Worm (Caenorhabditis elegans) whole organism, L2 larva: ENCODE data around the gene clec-74.

Experiments
- C34F6.9 ChIP-seq: fragments of 150-350 bp; optimal IDR thresholded peaks from 2 replicates; lab custom pipeline; 2014; ENCODE audit warnings: missing biosample characterization, missing genetic modification characterization
- F13H6.1 ChIP-seq: sonication (generic microtip); optimal IDR thresholded peaks from 2 replicates; lab custom pipeline; 2016; ENCODE audit warnings: missing genetic modification characterization, missing compliant biosample characterization
- ZK546.5 ChIP-seq: sonication (generic microtip); optimal IDR thresholded peaks from 2 replicates; lab custom pipeline; 2017; ENCODE audit warnings: missing biosample characterization, missing genetic modification characterization
- blmp-1 ChIP-seq: sonication (generic microtip); optimal IDR thresholded peaks from 2 replicates; lab custom pipeline; 2017; ENCODE audit warnings: missing genetic modification characterization, mild to moderate bottlenecking, missing compliant biosample characterization, antibody characterized with exemption, moderate library complexity; ENCODE audit not compliant: insufficient read depth
- crh-2 ChIP-seq: sonication (generic microtip); optimal IDR thresholded peaks from 2 replicates; lab custom pipeline; 2017; ENCODE audit warnings: missing biosample characterization, missing genetic modification characterization
- egl-27 ChIP-seq: sonication (generic microtip); optimal IDR thresholded peaks from 3 replicates; lab custom pipeline; 2017; ENCODE audit warnings: missing biosample characterization, missing genetic modification reagents, missing genetic modification characterization
- elt-3 ChIP-seq: sonication (generic microtip); optimal IDR thresholded peaks from 2 replicates; lab custom pipeline; 2017; ENCODE audit warnings: missing biosample characterization, missing genetic modification characterization
- mdl-1 ChIP-seq, 2 experiments: fragments of 150-350 bp in 1 of 2; sonication (generic microtip) in 1 of 2; optimal IDR thresholded peaks; 2 replicates each; lab custom pipeline; 2017; ENCODE audit warnings: missing biosample characterization in 2 of 2, missing genetic modification characterization in 2 of 2
- nhr-12 ChIP-seq: fragments of 150-350 bp; optimal IDR thresholded peaks from 2 replicates; lab custom pipeline; 2014; ENCODE audit warnings: missing biosample characterization, missing genetic modification characterization
- nhr-21 ChIP-seq: fragments of 150-350 bp; optimal IDR thresholded peaks from 2 replicates; lab custom pipeline; 2014; ENCODE audit warnings: missing biosample characterization, missing genetic modification characterization
- nhr-6 ChIP-seq: fragments of 150-350 bp; optimal IDR thresholded peaks from 2 replicates; lab custom pipeline; 2014; ENCODE audit warnings: missing biosample characterization, missing genetic modification characterization
- nhr-77 ChIP-seq: fragments of 150-350 bp; optimal IDR thresholded peaks from 2 replicates; lab custom pipeline; 2014; ENCODE audit warnings: missing biosample characterization, missing genetic modification characterization
- peb-1 ChIP-seq: fragments of 150-350 bp; optimal IDR thresholded peaks from 2 replicates; lab custom pipeline; 2014; ENCODE audit warnings: missing biosample characterization, missing genetic modification characterization
- sem-4 ChIP-seq: fragments of 150-350 bp; optimal IDR thresholded peaks from 2 replicates; lab custom pipeline; 2014; ENCODE audit warnings: missing biosample characterization, missing genetic modification reagents, missing genetic modification characterization
- sma-3 ChIP-seq: sonication (generic microtip); optimal IDR thresholded peaks from 2 replicates; lab custom pipeline; 2016; ENCODE audit warnings: missing genetic modification reagents, missing genetic modification characterization, missing compliant biosample characterization
- sma-9 ChIP-seq, 2 experiments: fragments of 150-350 bp in 1 of 2; sonication (generic microtip) in 1 of 2; optimal IDR thresholded peaks; 2 replicates each; lab custom pipeline; 2014 to 2016; ENCODE audit warnings: missing genetic modification characterization in 2 of 2, mild to moderate bottlenecking in 1 of 2, missing biosample characterization in 1 of 2, missing compliant biosample characterization in 1 of 2, missing genetic modification reagents in 1 of 2, moderate library complexity in 1 of 2
- unc-39 ChIP-seq: fragments of 150-350 bp; optimal IDR thresholded peaks from 2 replicates; lab custom pipeline; 2014; ENCODE audit warnings: missing biosample characterization, missing genetic modification characterization
- unc-62 ChIP-seq: fragments of 150-350 bp; optimal IDR thresholded peaks from 2 replicates; lab custom pipeline; 2014; ENCODE audit warnings: missing biosample characterization, missing genetic modification reagents, missing genetic modification characterization
- zag-1 ChIP-seq: fragments of 150-350 bp; optimal IDR thresholded peaks from 2 replicates; lab custom pipeline; 2014; ENCODE audit warnings: missing biosample characterization, missing genetic modification characterization
- ztf-11 ChIP-seq: sonication (generic microtip); optimal IDR thresholded peaks from 2 replicates; lab custom pipeline; 2017; ENCODE audit warnings: missing biosample characterization, missing genetic modification characterization

The clec-74 gene

DNA sequence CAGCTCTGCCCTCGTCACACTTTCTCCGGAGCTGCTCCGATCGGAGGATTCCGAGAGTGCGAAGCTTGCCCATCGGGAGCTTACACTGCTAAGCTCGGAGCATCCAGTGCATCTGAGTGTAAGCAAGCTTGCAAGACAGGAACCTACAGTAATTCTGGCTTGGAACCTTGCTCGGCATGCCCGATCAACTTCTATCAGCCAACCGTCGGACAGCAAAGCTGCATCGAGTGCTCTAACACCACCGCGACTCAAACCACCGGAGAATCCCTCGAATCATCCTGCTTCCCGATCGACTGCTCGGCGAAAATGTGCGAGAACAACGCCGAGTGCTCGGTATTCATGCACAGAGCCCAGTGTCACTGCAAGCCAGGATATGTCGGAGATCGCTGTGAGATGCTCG, 47.4 kb downstream of the clec-74 start:
- TF ChIP-seq nhr-21 (tag; lab: Kevin White, UChicago) (no peak), unc-62 (GFP tag; lab: Kevin White, UChicago) (no peak), peb-1 (tag; lab: Kevin White, UChicago) (no peak), ztf-11 (tag; lab: Kevin White, UChicago) (no peak), nhr-77 (no peak), crh-2 (tag; lab: Kevin White, UChicago) (no peak), mdl-1 (tag; optimal IDR thresholded peaks at IDR 0.05; lab: Kevin White, UChicago) (no peak), nhr-6 (no peak), F13H6.1 (tag; lab: Kevin White, UChicago) (no peak), nhr-12 (no peak), elt-3 (tag; lab: Kevin White, UChicago) (no peak), ZK546.5 (tag; lab: Kevin White, UChicago) (no peak), unc-39 (tag; lab: Kevin White, UChicago) (no peak), sem-4 (tag; lab: Kevin White, UChicago) (no peak)

DNA sequence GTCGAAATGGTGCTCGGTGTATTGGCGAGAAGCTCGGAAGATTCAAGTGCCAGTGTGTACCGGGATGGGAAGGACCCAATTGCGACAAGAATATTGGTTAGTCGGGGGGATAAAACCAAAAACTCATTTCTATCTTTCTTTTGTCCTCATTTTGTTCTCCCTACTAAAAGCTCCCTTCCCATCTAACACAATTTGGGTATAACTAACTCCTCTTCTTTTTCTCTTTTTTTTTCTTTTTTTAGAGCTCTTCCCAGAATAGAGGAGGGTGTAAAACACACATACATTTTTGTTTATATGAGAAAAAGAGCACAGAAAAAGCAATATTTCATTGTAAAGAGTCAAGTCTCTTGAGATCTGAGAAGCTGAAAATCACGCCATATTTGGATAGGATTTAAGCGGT, 48.4 kb downstream of the clec-74 start:
- TF ChIP-seq sma-3 (GFP tag; lab: Kevin White, UChicago) (no peak), zag-1 (peak; percentile 49)

DNA sequence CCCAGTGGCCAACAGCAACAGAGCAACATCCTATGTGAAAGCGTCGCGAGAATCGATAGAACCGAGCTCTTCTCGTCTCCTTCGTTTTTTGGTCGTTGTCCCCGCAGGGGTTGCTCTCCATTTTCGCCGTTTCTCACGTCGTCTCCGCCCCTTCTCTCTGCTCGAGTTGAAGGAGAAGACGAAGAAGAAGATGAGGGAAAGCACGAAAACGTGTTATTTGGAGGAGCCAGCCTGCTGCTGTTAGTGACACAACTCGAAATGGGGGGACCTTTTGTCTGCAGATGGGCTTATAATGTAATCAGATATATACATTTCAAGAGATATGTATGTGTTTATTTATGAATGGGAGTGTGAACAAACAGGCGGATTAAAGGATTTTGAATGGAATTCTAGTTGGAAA, 50.9 kb downstream of the clec-74 start, which contains the start of gene W02C12.2:
W02C12.2 (minus strand) TSS at position 277 of the 400 bp plus-strand sequence.
- TF ChIP-seq C34F6.9 (peak; percentile 38), sma-9 (GFP tag; optimal IDR thresholded peaks at IDR 0.05; lab: Kevin White, UChicago) (no peak), sma-9 (tag; optimal IDR thresholded peaks at IDR 0.05; lab: Kevin White, UChicago) (no peak)
- TF ChIP-seq, all 48 proteins: peak for 1

DNA sequence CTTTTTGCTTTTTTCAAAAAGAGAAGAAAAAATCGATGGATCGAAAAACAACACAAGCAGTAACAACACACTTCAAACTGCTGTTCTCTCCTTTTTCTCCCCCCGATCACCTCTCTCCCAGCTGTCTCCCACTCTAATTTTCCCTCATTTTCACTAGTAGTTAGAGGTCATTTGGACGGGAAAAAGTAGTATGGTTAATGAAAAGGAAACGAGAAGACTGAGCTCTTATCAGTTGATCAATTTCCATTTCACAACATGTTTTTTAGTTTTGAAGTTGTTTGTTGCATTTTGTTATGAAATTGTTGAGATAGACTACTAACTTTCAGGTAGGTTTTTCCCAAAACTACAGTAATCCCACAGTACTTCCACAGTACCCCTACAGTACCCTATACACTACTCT, 51.6 kb downstream of the clec-74 start:
- peak; percentile 65 for TF ChIP-seq blmp-1 (tag; lab: Kevin White, UChicago)
- no peak for TF ChIP-seq nhr-77
- TF ChIP-seq egl-27 (tag; lab: Kevin White, UChicago) = no peak
- TF ChIP-seq, all 48 proteins: peak for 1
